Fruit fly (Drosophila melanogaster) whole organism, embryonic: ENCODE data around the gene Prdm13.

Experiments
- Aef1 ChIP-seq: fragments of 200-800 bp; sonication (Bioruptor generic); IDR thresholded peaks from 3 replicates; pipeline ENCODE4 v1.3.6; 2022; ENCODE audit warnings: missing biosample characterization, missing genetic modification characterization
- Awh ChIP-seq: fragments of 200-800 bp; sonication (Bioruptor generic); IDR thresholded peaks from 2 replicates; pipeline ENCODE4, ENCODE4 v1.3.6; 2022; ENCODE audit warnings: missing biosample characterization, missing genetic modification characterization
- CG10321 ChIP-seq: fragments of 200-800 bp; sonication (Bioruptor generic); IDR thresholded peaks from 2 replicates; pipeline ENCODE4 v1.3.6; 2022; ENCODE audit warnings: missing biosample characterization, missing genetic modification characterization
- CG10366 ChIP-seq: fragments of 200-800 bp; sonication (Bioruptor generic); IDR thresholded peaks from 2 replicates; pipeline ENCODE4 v1.3.6; 2022; ENCODE audit warnings: missing biosample characterization, missing genetic modification characterization
- CG10565 ChIP-seq: fragments of 200-800 bp; sonication (Bioruptor generic); optimal IDR thresholded peaks from 3 replicates; lab custom pipeline; 2016; ENCODE audit warnings: missing biosample characterization, mild to moderate bottlenecking, missing genetic modification characterization
- CG11085 ChIP-seq: fragments of 200-800 bp; sonication (Bioruptor generic); IDR thresholded peaks from 2 replicates; pipeline ENCODE4 v1.3.6; 2022; ENCODE audit warnings: missing biosample characterization, missing genetic modification characterization
- CG11695 ChIP-seq: fragments of 200-800 bp; sonication (Bioruptor generic); IDR thresholded peaks from 3 replicates; pipeline ENCODE4 v1.3.6; 2022; ENCODE audit warnings: missing biosample characterization, missing genetic modification characterization
- CG12299 ChIP-seq: fragments of 200-800 bp; sonication (Bioruptor generic); optimal IDR thresholded peaks from 2 replicates; lab custom pipeline; 2018; ENCODE audit warnings: missing biosample characterization, mild to moderate bottlenecking, missing genetic modification characterization
- CG12391 ChIP-seq: fragments of 200-800 bp; sonication (Bioruptor generic); optimal IDR thresholded peaks from 3 replicates; lab custom pipeline; 2018; ENCODE audit warnings: missing biosample characterization, mild to moderate bottlenecking, missing genetic modification characterization, moderate library complexity
- CG13287 ChIP-seq: fragments of 200-800 bp; sonication (Bioruptor generic); IDR thresholded peaks from 2 replicates; pipeline ENCODE4 v1.3.6; 2022; ENCODE audit warnings: missing biosample characterization, missing genetic modification characterization; ENCODE audit not compliant: partially characterized antibody
- CG15479 ChIP-seq: fragments of 200-800 bp; sonication (Bioruptor generic); optimal IDR thresholded peaks from 3 replicates; lab custom pipeline; 2019; ENCODE audit warnings: missing biosample characterization, mild to moderate bottlenecking, missing genetic modification characterization, moderate library complexity
- CG16813 ChIP-seq: fragments of 200-800 bp; sonication (Bioruptor generic); IDR thresholded peaks from 3 replicates; pipeline ENCODE4 v1.3.6; 2022; ENCODE audit warnings: missing biosample characterization, missing genetic modification characterization; ENCODE audit not compliant: partially characterized antibody
- CG17328 ChIP-seq: fragments of 200-800 bp; sonication (Bioruptor generic); IDR thresholded peaks from 2 replicates; pipeline ENCODE4 v1.3.6; 2022; ENCODE audit warnings: missing biosample characterization, missing genetic modification characterization
- CG17385 ChIP-seq: fragments of 200-800 bp; sonication (Bioruptor generic); optimal IDR thresholded peaks from 3 replicates; lab custom pipeline; 2018; ENCODE audit warnings: missing biosample characterization, mild to moderate bottlenecking, missing genetic modification characterization
- CG17568 ChIP-seq: fragments of 200-800 bp; sonication (Bioruptor generic); optimal IDR thresholded peaks from 2 replicates; lab custom pipeline; 2018; ENCODE audit warnings: missing biosample characterization, mild to moderate bottlenecking, missing genetic modification characterization, moderate library complexity
- CG1832 ChIP-seq: fragments of 200-800 bp; sonication (Bioruptor generic); optimal IDR thresholded peaks from 2 replicates; lab custom pipeline; 2017; ENCODE audit warnings: missing biosample characterization, mild to moderate bottlenecking, missing genetic modification characterization, inconsistent platforms
- CG2199 ChIP-seq: fragments of 200-800 bp; sonication (Bioruptor generic); IDR thresholded peaks from 3 replicates; pipeline ENCODE4 v1.3.6; 2022; ENCODE audit warnings: missing biosample characterization, missing genetic modification characterization
- CG30403 ChIP-seq: fragments of 200-800 bp; sonication (Bioruptor generic); optimal IDR thresholded peaks from 3 replicates; lab custom pipeline; 2016; ENCODE audit warnings: missing biosample characterization, missing genetic modification characterization
- CG30431 ChIP-seq: fragments of 200-800 bp; sonication (Bioruptor generic); optimal IDR thresholded peaks from 2 replicates; lab custom pipeline; 2017; ENCODE audit warnings: missing biosample characterization, missing genetic modification characterization
- CG31224 ChIP-seq: fragments of 200-800 bp; sonication (Bioruptor generic); IDR thresholded peaks from 2 replicates; pipeline ENCODE4 v1.3.6; 2022; ENCODE audit warnings: missing biosample characterization, missing genetic modification characterization
- CG4404 ChIP-seq: fragments of 200-800 bp; sonication (Bioruptor generic); IDR thresholded peaks from 2 replicates; pipeline ENCODE4 v1.3.6; 2022; ENCODE audit warnings: missing biosample characterization, missing genetic modification characterization
- CG8944 ChIP-seq: fragments of 200-800 bp; sonication (Bioruptor generic); optimal IDR thresholded peaks from 3 replicates; lab custom pipeline; 2016; ENCODE audit warnings: missing biosample characterization, missing genetic modification characterization
- CrebB ChIP-seq: fragments of 200-800 bp; sonication (Bioruptor generic); optimal IDR thresholded peaks from 3 replicates; lab custom pipeline; 2018; ENCODE audit warnings: missing biosample characterization, mild to moderate bottlenecking, missing genetic modification characterization
- Dref ChIP-seq: fragments of 200-800 bp; sonication (Bioruptor generic); IDR thresholded peaks from 2 replicates; pipeline ENCODE4 v1.3.6; 2022; ENCODE audit warnings: missing biosample characterization, missing genetic modification characterization
- Drgx ChIP-seq: fragments of 200-800 bp; sonication (Bioruptor generic); IDR thresholded peaks from 2 replicates; pipeline ENCODE4 v1.3.6; 2022; ENCODE audit warnings: missing biosample characterization, missing genetic modification characterization
- Eip74EF ChIP-seq, 2 experiments: fragments of 200-800 bp in 1 of 2; fragments of >200 bp in 1 of 2; sonication (Bioruptor generic) in 1 of 2; optimal IDR thresholded peaks; 2 replicates each; lab custom pipeline; 2017 to 2019; ENCODE audit warnings: missing biosample characterization in 2 of 2, missing genetic modification characterization in 2 of 2, mild to moderate bottlenecking in 1 of 2, moderate library complexity in 1 of 2
- Ets65A ChIP-seq: fragments of 200-800 bp; sonication (Bioruptor generic); peaks from one replicate; lab custom pipeline; 2016; ENCODE audit warnings: missing biosample characterization, missing genetic modification characterization
- H2.0 ChIP-seq: fragments of 200-800 bp; sonication (Bioruptor generic); IDR thresholded peaks from 2 replicates; pipeline ENCODE4 v1.3.6; 2022; ENCODE audit warnings: missing biosample characterization, missing genetic modification characterization
- Mrtf ChIP-seq: fragments of 200-800 bp; sonication (Bioruptor generic); IDR thresholded peaks from 3 replicates; pipeline ENCODE4 v1.3.6; 2022; ENCODE audit warnings: missing biosample characterization, missing genetic modification characterization
- Opbp ChIP-seq: fragments of 200-800 bp; sonication (Bioruptor generic); IDR thresholded peaks from 3 replicates; pipeline ENCODE4 v1.3.6; 2022; ENCODE audit warnings: missing biosample characterization, missing genetic modification characterization; ENCODE audit not compliant: partially characterized antibody
- abd-A ChIP-seq: fragments of 200-800 bp; sonication (Bioruptor generic); optimal IDR thresholded peaks from 3 replicates; lab custom pipeline; 2019; ENCODE audit warnings: missing biosample characterization, mild to moderate bottlenecking, missing genetic modification characterization, moderate library complexity
- aop ChIP-seq: fragments of 200-800 bp; sonication (Bioruptor generic); IDR thresholded peaks from 2 replicates; pipeline ENCODE4 v1.3.6; 2022; ENCODE audit warnings: missing biosample characterization, missing genetic modification characterization
- chm ChIP-seq: fragments of 200-800 bp; sonication (Bioruptor generic); IDR thresholded peaks from 2 replicates; pipeline ENCODE4 v1.3.6; 2022; ENCODE audit warnings: missing biosample characterization, missing genetic modification characterization
- crp ChIP-seq, 2 experiments: fragments of 200-800 bp; sonication (Bioruptor generic); optimal IDR thresholded peaks; 2 replicates in 1 of 2; 3 replicates in 1 of 2; lab custom pipeline; 2017; ENCODE audit warnings: missing biosample characterization in 2 of 2, missing genetic modification characterization in 2 of 2, mild to moderate bottlenecking in 1 of 2, moderate library complexity in 1 of 2
- dimm ChIP-seq: fragments of 200-800 bp; sonication (Bioruptor generic); IDR thresholded peaks from 2 replicates; pipeline ENCODE4 v1.3.6; 2022; ENCODE audit warnings: missing biosample characterization, missing genetic modification characterization
- disco-r ChIP-seq: fragments of 200-800 bp; sonication (Bioruptor generic); optimal IDR thresholded peaks from 2 replicates; lab custom pipeline; 2016; ENCODE audit warnings: missing biosample characterization, missing genetic modification characterization
- ems ChIP-seq: fragments of 200-800 bp; sonication (Bioruptor generic); optimal IDR thresholded peaks from 3 replicates; lab custom pipeline; 2016; ENCODE audit warnings: missing biosample characterization, missing genetic modification characterization
- pan ChIP-seq, 4 experiments: fragments of >200 bp in 3 of 4; fragments of 200-800 bp in 1 of 4; sonication (Bioruptor generic) in 1 of 4; optimal IDR thresholded peaks in 3 of 4; IDR thresholded peaks in 1 of 4; 2 replicates each; pipeline versions ENCODE4 v1.3.6 to Lab custom; 2017 to 2022; ENCODE audit warnings: missing biosample characterization in 2 of 4, missing genetic modification characterization in 2 of 4, mixed read lengths in 1 of 4
- pfk ChIP-seq: fragments of 200-800 bp; sonication (Bioruptor generic); optimal IDR thresholded peaks from 2 replicates; lab custom pipeline; 2018; ENCODE audit warnings: missing biosample characterization, mild to moderate bottlenecking, missing genetic modification characterization, moderate library complexity
- pnt ChIP-seq: fragments of 200-800 bp; sonication (Bioruptor generic); optimal IDR thresholded peaks from 3 replicates; lab custom pipeline; 2016; ENCODE audit warnings: missing biosample characterization, missing genetic modification characterization
- pum ChIP-seq: fragments of 200-800 bp; sonication (Bioruptor generic); optimal IDR thresholded peaks from 2 replicates; lab custom pipeline; 2016; ENCODE audit warnings: missing biosample characterization, missing genetic modification characterization
- scrt ChIP-seq: fragments of 200-800 bp; sonication (Bioruptor generic); optimal IDR thresholded peaks from 2 replicates; lab custom pipeline; 2018; ENCODE audit warnings: missing biosample characterization, mild to moderate bottlenecking, missing genetic modification characterization, moderate library complexity
- sima ChIP-seq: fragments of 200-800 bp; sonication (Bioruptor generic); optimal IDR thresholded peaks from 2 replicates; lab custom pipeline; 2016; ENCODE audit warnings: missing biosample characterization, missing genetic modification characterization
- tio ChIP-seq: fragments of 200-800 bp; sonication (Bioruptor generic); optimal IDR thresholded peaks from 2 replicates; lab custom pipeline; 2017; ENCODE audit warnings: missing biosample characterization, missing genetic modification characterization, inconsistent platforms
- toy ChIP-seq: fragments of 200-800 bp; sonication (Bioruptor generic); IDR thresholded peaks from 2 replicates; pipeline ENCODE4 v1.3.6; 2022; ENCODE audit warnings: missing biosample characterization, missing genetic modification characterization
- trem ChIP-seq: fragments of 200-800 bp; optimal IDR thresholded peaks from 3 replicates; lab custom pipeline; 2019; ENCODE audit warnings: missing biosample characterization, mild to moderate bottlenecking, missing genetic modification characterization, moderate library complexity
- vnd ChIP-seq: fragments of 200-800 bp; sonication (Bioruptor generic); IDR thresholded peaks from 3 replicates; pipeline ENCODE4 v1.3.6; 2022; ENCODE audit warnings: missing biosample characterization, missing genetic modification characterization; ENCODE audit not compliant: partially characterized antibody
- zfh1 ChIP-seq: fragments of 200-800 bp; sonication (Bioruptor generic); IDR thresholded peaks from 3 replicates; pipeline ENCODE4 v1.3.6; 2022; ENCODE audit warnings: missing biosample characterization, missing genetic modification characterization

Prdm13 gene

DNA sequence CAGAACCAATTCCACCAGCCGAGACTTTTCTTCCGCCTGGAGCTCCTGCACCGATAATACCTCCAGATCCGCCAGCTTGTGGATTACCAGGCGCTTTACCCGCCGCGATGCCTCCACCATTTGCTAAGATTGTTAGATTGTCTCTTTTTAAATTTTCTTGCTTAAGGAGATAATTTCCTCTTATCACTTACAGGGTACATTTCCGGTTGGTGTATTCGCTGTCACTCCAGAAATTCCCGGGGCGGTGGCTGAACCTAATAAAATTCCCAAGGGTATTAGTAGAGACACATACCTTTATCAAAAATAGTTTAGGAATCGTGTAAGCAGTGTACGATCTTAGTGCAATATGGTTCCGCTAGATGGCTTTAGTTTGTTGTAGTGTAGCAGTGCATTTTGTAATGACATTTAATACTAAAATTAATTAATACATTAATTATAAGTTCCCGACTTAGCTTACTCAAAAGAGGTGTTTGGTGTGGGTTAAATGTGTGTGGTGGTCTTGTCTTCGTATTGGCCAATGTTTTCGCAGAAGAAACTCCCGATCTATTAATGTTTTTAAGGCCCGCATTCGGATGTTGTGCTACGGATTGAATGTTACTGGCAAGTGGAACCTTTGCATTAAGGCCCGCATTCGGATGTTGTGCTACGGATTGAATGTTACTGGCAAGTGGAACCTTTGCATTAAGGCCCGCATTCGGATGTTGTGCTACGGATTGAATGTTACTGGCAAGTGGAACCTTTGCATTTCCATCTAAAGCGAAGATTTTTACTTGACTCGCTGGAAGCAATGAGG, 38.1 kb upstream of the Prdm13 start (continued):
- TF ChIP-seq Mrtf (GFP tag; lab: Robert Waterston, UW) (peak; percentile 60; the same call in 2 of the 3 replicates), vnd (GFP tag; lab: Robert Waterston, UW) (no peak), CG31224 (GFP tag; lab: Robert Waterston, UW) (peak; percentile 68), Drgx (GFP tag; lab: Robert Waterston, UW) (no peak), abd-A (tag; lab: Kevin White, UChicago) (no peak), pum (no peak), Awh (GFP tag; lab: Robert Waterston, UW) (peak; percentile 90), CG4404 (GFP tag; lab: Robert Waterston, UW) (no peak), CG2199 (GFP tag; lab: Robert Waterston, UW) (peak; percentile 75; the same call in 2 of the 3 replicates), Dref (no peak), pnt (GFP tag; lab: Kevin White, UChicago) (no peak), CG1832 (GFP tag; lab: Kevin White, UChicago) (no peak), CG30431 (GFP tag; lab: Kevin White, UChicago) (peak; percentile 56), CG17385 (peak; percentile 72), dimm (GFP tag; lab: Robert Waterston, UW) (0 out of 2 replicates have a peak, but pooled peaks have one; percentile 34), CG12299 (peak; percentile 16), CG16813 (GFP tag; lab: Robert Waterston, UW) (no peak), CG11695 (GFP tag; lab: Robert Waterston, UW) (peak; percentile 81), H2.0 (peak; percentile 58; the same call in 1 of the 2 replicates), CG10366 (GFP tag; lab: Robert Waterston, UW) (peak; percentile 72), Ets65A (GFP tag; lab: Kevin White, UChicago) (peak; percentile 100), CG13287 (no peak; the same call in 1 of the 2 replicates), CrebB (tag; lab: Kevin White, UChicago) (peak; percentile 65), crp (GFP tag; optimal IDR thresholded peaks at IDR 0.05; lab: Kevin White, UChicago) (peak in 1 of 2 experiments; percentile 22), chm (GFP tag; lab: Robert Waterston, UW) (peak; percentile 94), Opbp (GFP tag; lab: Robert Waterston, UW) (no peak), CG10321 (GFP tag; lab: Robert Waterston, UW) (peak; percentile 56; the same call in 1 of the 2 replicates), CG15479 (GFP tag; lab: Kevin White, UChicago) (no peak), CG11085 (GFP tag; lab: Robert Waterston, UW) (peak; percentile 83), pan (optimal IDR thresholded peaks at IDR 0.05; lab: Kevin White, UChicago) (no peak), pan (GFP tag; optimal IDR thresholded peaks at IDR 0.05 in 1 of 2, IDR thresholded peaks at IDR 0.05 in 1 of 2) (peak in 1 of 2 experiments; percentile 88), zfh1 (GFP tag; lab: Robert Waterston, UW) (peak; percentile 88), aop (GFP tag; lab: Robert Waterston, UW) (no peak), toy (GFP tag; lab: Robert Waterston, UW) (peak; percentile 69; the same call in 1 of the 2 replicates), CG10565 (GFP tag; lab: Kevin White, UChicago) (peak; percentile 24), CG30403 (GFP tag; lab: Kevin White, UChicago) (peak; percentile 53), CG17568 (GFP tag; lab: Kevin White, UChicago) (peak; percentile 79), Aef1 (GFP tag; lab: Robert Waterston, UW) (0 out of 3 replicates have a peak, but pooled peaks have one; percentile 14), disco-r (GFP tag; lab: Kevin White, UChicago) (peak; percentile 65), CG17328 (GFP tag; lab: Robert Waterston, UW) (peak; percentile 89), CG12391 (tag; lab: Kevin White, UChicago) (peak; percentile 56), trem (peak; percentile 41), scrt (GFP tag; lab: Kevin White, UChicago) (peak; percentile 76), CG8944 (no peak), sima (GFP tag; lab: Kevin White, UChicago) (peak; percentile 54), ems (peak; percentile 65), pfk (GFP tag; lab: Kevin White, UChicago) (peak; percentile 60), Eip74EF (GFP tag; optimal IDR thresholded peaks at IDR 0.05; lab: Kevin White, UChicago) (peak in 1 of 2 experiments; percentile 63), tio (GFP tag; lab: Kevin White, UChicago) (peak; percentile 50)
